Worm (Caenorhabditis elegans): ENCODE measurements around the gene H11E01.2.

DNA sequence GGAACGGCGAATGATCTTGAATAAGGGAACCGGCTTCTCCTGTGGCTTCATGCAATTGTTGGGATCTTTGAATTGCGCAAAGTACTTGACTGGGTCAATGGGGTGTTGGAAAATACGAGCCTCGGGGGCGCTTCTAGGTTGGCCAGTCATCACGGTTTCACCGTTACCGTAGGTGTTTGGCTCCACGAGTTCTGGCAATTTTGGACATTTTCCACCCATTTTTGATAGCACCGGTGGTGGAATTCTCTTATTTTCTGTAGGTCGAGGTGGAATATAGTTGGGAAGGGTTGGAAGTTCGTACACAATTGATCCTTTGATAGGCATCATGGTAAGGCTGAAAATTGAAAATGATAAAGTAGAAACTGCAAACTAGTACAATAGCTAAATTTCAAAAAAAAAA lies 30.8 kb downstream of the H11E01.2 start, which contains the start of gene ZK380.4:
- TF ChIP-seq him-1 (tag; optimal IDR thresholded peaks at IDR 0.05) (no peak), W03F9.2 (tag; optimal IDR thresholded peaks at IDR 0.05) (no peak), dao-5 (tag; optimal IDR thresholded peaks at IDR 0.05) (no peak)
